Worm (Caenorhabditis elegans): ENCODE measurements around the gene C24A8.6.

ce11 chrX:4320563-4320962 is 11.6 kb downstream of the C24A8.6 start, which contains the start of gene dop-6:
- no peak for TF ChIP-seq him-1 (tag; optimal IDR thresholded peaks at IDR 0.05)
- no peak for TF ChIP-seq dao-5 (tag; optimal IDR thresholded peaks at IDR 0.05)
- TF ChIP-seq W03F9.2 (tag; optimal IDR thresholded peaks at IDR 0.05): no peak
